Worm (Caenorhabditis elegans) whole organism, young adult: ENCODE data around the gene C08F8.9.

Source experiments
- K11D2.4 ChIP-seq: fragments of 200-800 bp; sonication (Bioruptor generic); IDR thresholded peaks from 2 replicates; pipeline ENCODE4 v1.3.6; 2022; ENCODE audit warnings: missing genetic modification reagents, missing genetic modification characterization, missing compliant biosample characterization
- ccch-3 ChIP-seq: fragments of 200-800 bp; sonication (Bioruptor generic); optimal IDR thresholded peaks from 2 replicates; lab custom pipeline; 2018; ENCODE audit warnings: mild to moderate bottlenecking, missing genetic modification characterization, missing compliant biosample characterization
- egl-44 ChIP-seq: fragments of 200-800 bp; sonication (Bioruptor generic); IDR thresholded peaks from 2 replicates; pipeline ENCODE4 v1.3.6; 2022; ENCODE audit warnings: missing genetic modification reagents, missing genetic modification characterization, missing compliant biosample characterization
- hlh-12 ChIP-seq: sonication (generic microtip); optimal IDR thresholded peaks from 2 replicates; lab custom pipeline; 2016; ENCODE audit warnings: missing genetic modification characterization, missing compliant biosample characterization

DNA sequence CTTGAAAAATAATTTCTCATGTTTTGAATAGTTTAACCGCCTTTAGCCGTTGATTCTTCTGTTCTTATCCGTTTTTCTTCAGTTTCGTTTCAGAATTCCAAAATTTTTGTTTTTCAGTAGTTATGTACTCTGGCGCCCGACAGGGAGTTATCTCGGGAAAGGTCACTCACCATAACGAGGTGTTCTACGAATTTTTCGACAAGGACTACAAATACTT, 35.3 kb downstream of the C08F8.9 start, which contains the start of gene F01G4.4:
- TF ChIP-seq ccch-3 (no peak), egl-44 (GFP tag; lab: Robert Waterston, UW) (no peak), hlh-12 (no peak), K11D2.4 (GFP tag; lab: Robert Waterston, UW) (no peak)
